Worm (Caenorhabditis elegans): Measurements from ENCODE around the gene srh-129.

DNA sequence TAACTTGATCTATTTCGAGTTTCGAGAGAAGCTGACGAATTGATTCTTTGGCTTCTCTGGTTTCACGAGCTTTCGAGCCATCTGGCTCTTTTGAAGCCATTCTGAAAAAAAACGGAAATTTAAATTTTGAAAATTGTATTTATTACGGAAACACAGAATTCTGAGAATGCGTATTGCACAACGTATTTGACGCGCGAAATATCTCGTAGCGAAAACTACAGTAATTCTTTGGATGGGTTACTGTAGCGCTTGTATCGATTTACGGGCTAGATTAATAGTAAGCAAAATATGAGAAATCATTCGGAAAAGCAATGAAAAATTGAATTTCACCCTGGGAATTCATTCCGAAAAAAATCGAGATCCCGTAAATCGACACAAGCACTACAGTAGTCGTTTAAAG lies 30.0 kb downstream of the srh-129 start, which contains the start of gene C04F5.8:
- TF ChIP-seq W03F9.2 (tag; optimal IDR thresholded peaks at IDR 0.05) (no peak), him-1 (tag; optimal IDR thresholded peaks at IDR 0.05) (no peak), dao-5 (tag; optimal IDR thresholded peaks at IDR 0.05) (no peak)

Data from whole organism, L4/young adult.